Worm (Caenorhabditis elegans) whole organism, early embryonic: ENCODE results near the gene M03A8.3.

Experiments used
- B0310.2 ChIP-seq: sonication (generic microtip); optimal IDR thresholded peaks from 2 replicates; lab custom pipeline; 2016; ENCODE audit warnings: mild to moderate bottlenecking, missing genetic modification characterization, missing compliant biosample characterization
- F13C5.2 ChIP-seq: sonication (generic microtip); optimal IDR thresholded peaks from 2 replicates; lab custom pipeline; 2017; ENCODE audit warnings: mild to moderate bottlenecking, missing genetic modification characterization, inconsistent platforms, missing compliant biosample characterization
- aly-1 ChIP-seq: sonication (generic microtip); optimal IDR thresholded peaks from 2 replicates; lab custom pipeline; 2016; ENCODE audit warnings: missing genetic modification characterization, missing compliant biosample characterization
- ama-1 ChIP-seq: fragments of 150-350 bp; optimal IDR thresholded peaks from 2 replicates; lab custom pipeline; 2014
- ceh-13 ChIP-seq: fragments of 200-800 bp; sonication (Bioruptor generic); optimal IDR thresholded peaks from 2 replicates; lab custom pipeline; 2018; ENCODE audit warnings: mild to moderate bottlenecking, missing genetic modification characterization, missing compliant biosample characterization
- ceh-36 ChIP-seq: sonication (generic microtip); optimal IDR thresholded peaks from 2 replicates; lab custom pipeline; 2016; ENCODE audit warnings: missing genetic modification characterization, inconsistent platforms, missing compliant biosample characterization
- ets-7 ChIP-seq: sonication (generic microtip); optimal IDR thresholded peaks from 2 replicates; lab custom pipeline; 2016; ENCODE audit warnings: missing genotype, missing genetic modification characterization, missing compliant biosample characterization
- flt-1 ChIP-seq: fragments of 200-800 bp; sonication (Bioruptor generic); IDR thresholded peaks from 2 replicates; pipeline ENCODE4 v1.3.6; 2022; ENCODE audit warnings: missing genetic modification characterization, missing compliant biosample characterization
- hmbx-1 ChIP-seq: sonication (generic microtip); optimal IDR thresholded peaks from 2 replicates; lab custom pipeline; 2016; ENCODE audit warnings: mild to moderate bottlenecking, missing genetic modification characterization, missing compliant biosample characterization
- hmg-4 ChIP-seq: fragments of 200-800 bp; sonication (Bioruptor generic); optimal IDR thresholded peaks from 2 replicates; lab custom pipeline; 2018; ENCODE audit warnings: mild to moderate bottlenecking, missing genetic modification characterization, missing compliant biosample characterization
- hnd-1 ChIP-seq: sonication (generic microtip); optimal IDR thresholded peaks from 2 replicates; lab custom pipeline; 2016; ENCODE audit warnings: missing genetic modification characterization, missing compliant biosample characterization
- pes-1 ChIP-seq: fragments of 200-800 bp; sonication (Bioruptor generic); IDR thresholded peaks from 2 replicates; pipeline ENCODE4 v1.3.6; 2022; ENCODE audit warnings: missing genetic modification reagents, missing genetic modification characterization, missing compliant biosample characterization
- scrt-1 ChIP-seq: fragments of 200-800 bp; sonication (Bioruptor generic); IDR thresholded peaks from 2 replicates; pipeline ENCODE4 v1.3.6; 2022; ENCODE audit warnings: missing genetic modification characterization, missing compliant biosample characterization
- sea-1 ChIP-seq: fragments of 200-800 bp; sonication (Bioruptor generic); conservative IDR thresholded peaks from 2 replicates; pipeline ENCODE4 v1.3.6; 2022; ENCODE audit warnings: missing genetic modification characterization, missing compliant biosample characterization
- tbx-11 ChIP-seq: fragments of 200-800 bp; sonication (Bioruptor generic); IDR thresholded peaks from 2 replicates; pipeline ENCODE4 v1.3.6; 2022; ENCODE audit warnings: missing genetic modification characterization, missing compliant biosample characterization
- tbx-37 ChIP-seq: fragments of 200-800 bp; sonication (Bioruptor generic); conservative IDR thresholded peaks from 2 replicates; pipeline ENCODE4 v1.3.6; 2022; ENCODE audit warnings: missing genetic modification reagents, missing genetic modification characterization, missing compliant biosample characterization
- tra-4 ChIP-seq: sonication (generic microtip); optimal IDR thresholded peaks from 2 replicates; lab custom pipeline; 2017; ENCODE audit warnings: missing genetic modification characterization, missing compliant biosample characterization

The M03A8.3 gene

ce11 chrX:6840670-6841308 lies 40.9 kb downstream of the M03A8.3 start, which contains the start of the genes glr-6 and asg-2:
Gene glr-6 (minus strand): TSS chrX:6840720.
Gene asg-2 (plus strand): TSS chrX:6841258.
- TF ChIP-seq F13C5.2 (tag; lab: Kevin White, UChicago) (peak; percentile 42), tbx-11 (GFP tag; lab: Robert Waterston, UW) (no peak)

ce11 chrX:6844394-6845072 lies 44.7 kb downstream of the M03A8.3 start, which contains the start of gene C53B7.3:
Gene C53B7.3 (plus strand): TSS chrX:6844755.
- TF ChIP-seq flt-1 (GFP tag; lab: Robert Waterston, UW) (no peak), aly-1 (no peak), F13C5.2 (tag; lab: Kevin White, UChicago) (no peak), ceh-36 (no peak), sea-1 (GFP tag; lab: Robert Waterston, UW) (no peak), pes-1 (GFP tag; lab: Robert Waterston, UW) (no peak), ama-1 (no peak), scrt-1 (GFP tag; lab: Robert Waterston, UW) (no peak), ceh-13 (GFP tag; lab: Kevin White, UChicago) (no peak), hnd-1 (no peak), tbx-11 (GFP tag; lab: Robert Waterston, UW) (no peak), hmbx-1 (tag; lab: Kevin White, UChicago) (no peak), B0310.2 (tag; lab: Kevin White, UChicago) (no peak), ets-7 (tag; lab: Kevin White, UChicago) (no peak), tbx-37 (no peak), tra-4 (tag; lab: Kevin White, UChicago) (no peak)

ce11 chrX:6845934-6846333 lies 46.1 kb downstream of the M03A8.3 start, which contains the start of gene C53B7.2:
Gene C53B7.2 (plus strand): TSS chrX:6846234.
- TF ChIP-seq sea-1 (GFP tag; lab: Robert Waterston, UW) (no peak), F13C5.2 (tag; lab: Kevin White, UChicago) (no peak), ceh-36 (no peak), tbx-37 (no peak), scrt-1 (GFP tag; lab: Robert Waterston, UW) (no peak)

ce11 chrX:6848596-6848995 lies 48.7 kb downstream of the M03A8.3 start:
- no peak for TF ChIP-seq ama-1
- no peak for TF ChIP-seq flt-1 (GFP tag; lab: Robert Waterston, UW)
- TF ChIP-seq pes-1 (GFP tag; lab: Robert Waterston, UW), result no peak
- TF ChIP-seq tbx-37, result no peak
- TF ChIP-seq hmg-4 (GFP tag; lab: Kevin White, UChicago), result no peak
- TF ChIP-seq hnd-1, result no peak
- TF ChIP-seq scrt-1 (GFP tag; lab: Robert Waterston, UW), result no peak
- TF ChIP-seq ets-7 (tag; lab: Kevin White, UChicago), result no peak
- TF ChIP-seq sea-1 (GFP tag; lab: Robert Waterston, UW), result no peak
- TF ChIP-seq ceh-36, result no peak
- no peak for TF ChIP-seq hmbx-1 (tag; lab: Kevin White, UChicago)

- no peak for TF ChIP-seq hmbx-1 (tag; lab: Kevin White, UChicago)
- TF ChIP-seq ceh-13 (GFP tag; lab: Kevin White, UChicago), result no peak
- no peak for TF ChIP-seq sea-1 (GFP tag; lab: Robert Waterston, UW)
- TF ChIP-seq flt-1 (GFP tag; lab: Robert Waterston, UW), result no peak
- TF ChIP-seq aly-1, result no peak
- no peak for TF ChIP-seq B0310.2 (tag; lab: Kevin White, UChicago)
- no peak for TF ChIP-seq hmg-4 (GFP tag; lab: Kevin White, UChicago)
- TF ChIP-seq ets-7 (tag; lab: Kevin White, UChicago), result no peak
- TF ChIP-seq scrt-1 (GFP tag; lab: Robert Waterston, UW), result no peak
- no peak for TF ChIP-seq hnd-1
- no peak for TF ChIP-seq tbx-37
- TF ChIP-seq tra-4 (tag; lab: Kevin White, UChicago), result no peak
- no peak for TF ChIP-seq tbx-11 (GFP tag; lab: Robert Waterston, UW)
Observed at ce11 chrX:6850412-6850811, 50.6 kb downstream of the M03A8.3 start.
